Fruit fly (Drosophila melanogaster): ENCODE measurements around the gene agt.

The agt gene

DNA sequence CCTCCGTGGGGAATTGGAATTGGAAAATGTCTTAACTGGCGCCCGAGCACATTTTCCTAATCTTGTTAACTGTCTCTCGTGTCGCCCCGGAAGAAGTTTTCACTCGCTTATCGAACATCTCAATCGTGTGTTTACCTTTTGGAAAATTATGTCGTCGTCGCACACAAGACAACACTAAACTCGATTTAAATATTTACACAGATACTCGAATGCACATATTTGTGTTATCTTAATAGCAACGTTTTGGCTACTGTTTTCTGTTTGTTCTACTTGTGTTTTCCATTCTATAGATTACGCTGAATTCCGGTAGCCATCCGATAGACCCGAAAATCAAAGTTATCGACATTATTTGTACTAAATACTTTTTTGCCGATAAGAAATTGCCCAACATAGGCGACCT is 7.3 kb upstream of the agt start (continued):
- TF ChIP-seq tap (tag; optimal IDR thresholded peaks at IDR 0.05), result no peak
- TF ChIP-seq CG10565 (GFP tag; optimal IDR thresholded peaks at IDR 0.05), result no peak
- no peak for TF ChIP-seq CG30403 (GFP tag; optimal IDR thresholded peaks at IDR 0.05)
- no peak for TF ChIP-seq Ets97D (GFP tag; optimal IDR thresholded peaks at IDR 0.05)
- TF ChIP-seq Bdp1 (GFP tag; optimal IDR thresholded peaks at IDR 0.05), result no peak
- peak; percentile 46 for TF ChIP-seq da (GFP tag; optimal IDR thresholded peaks at IDR 0.05)
- TF ChIP-seq CG9797 (GFP tag; optimal IDR thresholded peaks at IDR 0.05), result no peak
- TF ChIP-seq hth (optimal IDR thresholded peaks at IDR 0.05), result no peak
- TF ChIP-seq CG12744 (GFP tag; optimal IDR thresholded peaks at IDR 0.05), result no peak
- TF ChIP-seq CG17829 (tag; optimal IDR thresholded peaks at IDR 0.05), result peak; percentile 13
- no peak for TF ChIP-seq HLH3B (GFP tag; IDR thresholded peaks at IDR 0.05)
- TF ChIP-seq CG6254 (GFP tag; optimal IDR thresholded peaks at IDR 0.05), result peak; percentile 32
- TF ChIP-seq dmrt11E (tag; optimal IDR thresholded peaks at IDR 0.05), result peak; percentile 82
- TF ChIP-seq sc (optimal IDR thresholded peaks at IDR 0.05), result no peak
- TF ChIP-seq sc (GFP tag; optimal IDR thresholded peaks at IDR 0.05), result peak; percentile 58
- TF ChIP-seq kay (GFP tag; optimal IDR thresholded peaks at IDR 0.05), result no peak
- TF ChIP-seq Vsx1 (GFP tag; optimal IDR thresholded peaks at IDR 0.05), result peak; percentile 54
- TF ChIP-seq Hsf (GFP tag; optimal IDR thresholded peaks at IDR 0.05), result no peak
- TF ChIP-seq ftz-f1 (GFP tag; optimal IDR thresholded peaks at IDR 0.05), result no peak
- TF ChIP-seq CG17568 (GFP tag; optimal IDR thresholded peaks at IDR 0.05), result peak; percentile 70
- TF ChIP-seq dpn (GFP tag; optimal IDR thresholded peaks at IDR 0.05), result no peak
- no peak for TF ChIP-seq crp (GFP tag; optimal IDR thresholded peaks at IDR 0.05)
- TF ChIP-seq HLHmδ (GFP tag; optimal IDR thresholded peaks at IDR 0.05), result peak; percentile 25
- TF ChIP-seq twi (tag; optimal IDR thresholded peaks at IDR 0.05), result peak; percentile 46
- no peak for TF ChIP-seq Elba2 (GFP tag; optimal IDR thresholded peaks at IDR 0.05)
- TF ChIP-seq Neu2 (GFP tag; optimal IDR thresholded peaks at IDR 0.05; ENCODE audit: borderline replicate concordance), result peak; percentile 90
- peak; percentile 5 for TF ChIP-seq btn (GFP tag; optimal IDR thresholded peaks at IDR 0.05)
- no peak for TF ChIP-seq Dfd (GFP tag; optimal IDR thresholded peaks at IDR 0.05)
- TF ChIP-seq CG11504 (tag; optimal IDR thresholded peaks at IDR 0.05), result no peak
- peak; percentile 36 for TF ChIP-seq CG12391 (tag; optimal IDR thresholded peaks at IDR 0.05)
- no peak for TF ChIP-seq maf-S (GFP tag; optimal IDR thresholded peaks at IDR 0.05)
- no peak for TF ChIP-seq ase (GFP tag; IDR thresholded peaks at IDR 0.05)
- no peak for TF ChIP-seq crol (GFP tag; IDR thresholded peaks at IDR 0.05)
- TF ChIP-seq CG7745 (tag; optimal IDR thresholded peaks at IDR 0.05), result peak; percentile 83
- TF ChIP-seq vnd (GFP tag; IDR thresholded peaks at IDR 0.05; ENCODE audit: partially characterized antibody), result no peak
- TF ChIP-seq CG10979 (tag; optimal IDR thresholded peaks at IDR 0.05), result peak; percentile 40
- peak; percentile 5 for TF ChIP-seq CG5245 (GFP tag; optimal IDR thresholded peaks at IDR 0.05)
- TF ChIP-seq CG17385 (GFP tag; optimal IDR thresholded peaks at IDR 0.05), result no peak
- TF ChIP-seq CG6765 (GFP tag; optimal IDR thresholded peaks at IDR 0.05), result no peak
- no peak for TF ChIP-seq az2 (GFP tag; optimal IDR thresholded peaks at IDR 0.05)
- peak; percentile 37 for TF ChIP-seq CG2116 (GFP tag; optimal IDR thresholded peaks at IDR 0.05)
- TF ChIP-seq Atf6 (GFP tag; IDR thresholded peaks at IDR 0.05), result no peak
- no peak for TF ChIP-seq klu (GFP tag; IDR thresholded peaks at IDR 0.05)
- no peak for TF ChIP-seq Optix (GFP tag; IDR thresholded peaks at IDR 0.05)
- peak; percentile 51 for TF ChIP-seq lab (GFP tag; optimal IDR thresholded peaks at IDR 0.05)
- peak; percentile 33 for TF ChIP-seq CG1602 (GFP tag; optimal IDR thresholded peaks at IDR 0.05)
- TF ChIP-seq insv (GFP tag; optimal IDR thresholded peaks at IDR 0.05), result peak in 1 of 2 experiments; percentile 4
- no peak for TF ChIP-seq crc (GFP tag; optimal IDR thresholded peaks at IDR 0.05)
- TF ChIP-seq Gug (GFP tag; IDR thresholded peaks at IDR 0.05), result no peak
- peak; percentile 85 for TF ChIP-seq sens (GFP tag)
- no peak for TF ChIP-seq CG7786 (GFP tag; optimal IDR thresholded peaks at IDR 0.05)
- peak; percentile 38 for TF ChIP-seq PHDP (tag; optimal IDR thresholded peaks at IDR 0.05)

Data from whole organism, embryonic.